Worm (Caenorhabditis elegans): Measurements from ENCODE around the gene Y41G9A.10.

The Y41G9A.10 gene

DNA sequence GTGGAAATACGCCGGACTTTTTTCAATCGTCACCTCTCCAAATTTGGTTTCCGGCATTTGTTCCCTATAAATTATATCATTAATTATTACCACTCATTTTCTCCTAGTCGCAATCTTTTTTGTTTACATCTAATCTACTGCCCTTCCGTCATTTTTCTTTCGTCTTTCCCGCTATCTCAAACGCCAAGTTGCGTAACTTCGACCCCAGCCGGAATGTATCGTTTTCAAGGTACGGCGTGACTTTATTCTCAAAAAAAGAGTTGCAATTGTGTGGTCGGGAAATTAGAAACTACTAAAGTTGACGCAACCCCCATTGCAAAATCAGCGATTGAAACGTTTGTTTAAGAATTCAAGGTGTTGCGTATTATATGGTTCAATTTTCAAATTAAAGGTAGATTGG lies 26.9 kb downstream of the Y41G9A.10 start:
- no peak for TF ChIP-seq unc-62 (GFP tag; optimal IDR thresholded peaks at IDR 0.05)

DNA sequence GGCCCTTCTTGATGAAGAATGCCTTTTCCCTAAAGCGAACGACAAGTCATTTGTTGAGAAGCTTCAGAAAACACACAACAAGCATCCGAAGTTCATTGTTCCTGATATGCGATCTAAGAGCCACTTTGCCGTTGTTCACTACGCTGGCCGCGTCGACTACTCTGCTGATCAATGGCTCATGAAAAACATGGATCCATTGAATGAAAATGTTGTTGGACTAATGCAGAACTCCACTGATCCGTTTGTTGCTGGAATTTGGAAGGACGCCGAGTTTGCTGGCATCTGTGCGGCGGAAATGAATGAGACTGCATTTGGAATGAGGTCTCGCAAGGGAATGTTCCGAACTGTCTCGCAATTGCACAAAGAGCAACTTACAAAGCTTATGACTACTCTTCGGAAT lies 33.7 kb downstream of the Y41G9A.10 start:
- no peak for TF ChIP-seq unc-62 (GFP tag; optimal IDR thresholded peaks at IDR 0.05)

DNA sequence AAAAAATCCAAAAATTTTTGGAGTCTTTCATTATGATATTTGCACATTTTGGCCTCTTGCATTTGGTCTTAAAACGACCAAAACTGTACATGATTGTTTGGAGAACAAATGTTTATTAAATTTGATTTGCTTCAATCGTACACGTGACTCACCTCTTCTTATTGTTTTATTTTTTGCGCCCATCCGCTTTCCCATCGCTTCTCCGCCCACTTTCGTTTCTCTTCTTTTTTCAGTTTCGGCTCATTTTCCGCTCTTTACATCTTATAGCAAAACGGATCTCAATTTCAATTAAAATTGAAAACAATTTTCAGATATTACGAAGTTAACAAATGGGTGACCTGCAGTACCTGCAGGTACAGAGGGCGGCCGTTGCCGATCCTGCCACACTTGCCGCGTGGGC lies 37.1 kb downstream of the Y41G9A.10 start, which contains the start of gene nmy-1:
TSS of gene nmy-1 (plus strand) at position 301 of the 400 bp plus-strand sequence.
- no peak for TF ChIP-seq unc-62 (GFP tag; optimal IDR thresholded peaks at IDR 0.05)

DNA sequence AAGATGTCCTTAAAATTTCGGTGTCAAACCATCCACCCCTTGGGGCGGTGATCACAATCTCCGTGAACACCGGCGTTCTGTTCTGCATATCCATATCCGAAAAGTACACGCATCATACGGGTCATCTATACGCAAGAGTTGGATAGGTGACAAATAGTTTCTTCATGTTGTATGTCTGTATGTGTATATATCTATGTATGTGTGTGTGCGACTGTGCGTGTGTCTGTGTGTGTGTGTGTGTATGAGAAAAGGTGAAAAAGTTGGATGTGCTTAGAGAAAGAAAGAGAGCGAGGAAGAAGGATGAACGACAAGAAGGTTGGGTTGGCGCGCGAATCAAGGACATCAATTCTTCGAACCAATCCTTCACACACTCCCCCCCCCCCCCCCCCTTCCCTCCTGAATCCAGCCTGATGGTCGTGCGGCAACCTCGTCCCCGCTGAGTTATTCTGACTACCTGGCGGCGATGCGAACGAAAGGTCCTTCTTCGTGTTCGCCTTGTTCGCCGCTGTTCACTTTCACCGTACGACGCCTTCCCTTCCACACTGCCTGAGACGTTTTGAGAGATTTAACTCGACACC lies 39.0 kb downstream of the Y41G9A.10 start:
- TF ChIP-seq unc-62 (GFP tag; optimal IDR thresholded peaks at IDR 0.05), result no peak

DNA sequence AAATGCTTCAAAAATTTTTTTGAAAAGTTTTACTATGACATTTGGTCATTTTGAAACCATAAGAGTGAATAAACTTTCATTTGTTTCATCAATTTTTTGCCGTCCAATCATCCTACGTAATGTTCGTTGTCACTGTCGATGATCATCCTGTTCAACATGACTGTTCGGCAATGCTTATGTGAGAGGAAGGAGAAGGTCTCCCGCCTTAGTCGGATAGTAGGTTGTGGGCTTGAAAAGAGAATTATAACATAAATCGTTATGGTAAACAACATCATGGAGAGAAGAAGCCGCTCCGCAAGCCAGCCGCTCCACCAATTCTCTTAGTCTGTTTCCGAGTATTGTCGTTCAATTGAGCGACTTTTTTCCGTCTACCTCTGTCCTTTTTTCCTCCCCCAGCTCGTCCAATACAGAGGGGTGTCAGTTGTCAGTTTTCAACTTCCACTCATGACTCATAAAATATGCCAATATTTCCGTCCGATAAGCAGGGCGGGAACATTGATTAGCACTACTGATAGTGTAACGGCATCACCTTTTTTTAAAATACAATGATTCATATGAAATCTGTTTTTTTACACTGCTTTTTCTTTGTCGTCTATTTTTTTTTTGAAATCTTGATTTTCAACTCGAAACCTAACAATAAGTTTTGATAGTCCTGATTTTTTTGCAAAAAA lies 40.2 kb downstream of the Y41G9A.10 start:
- TF ChIP-seq unc-62 (GFP tag; optimal IDR thresholded peaks at IDR 0.05), result no peak

DNA sequence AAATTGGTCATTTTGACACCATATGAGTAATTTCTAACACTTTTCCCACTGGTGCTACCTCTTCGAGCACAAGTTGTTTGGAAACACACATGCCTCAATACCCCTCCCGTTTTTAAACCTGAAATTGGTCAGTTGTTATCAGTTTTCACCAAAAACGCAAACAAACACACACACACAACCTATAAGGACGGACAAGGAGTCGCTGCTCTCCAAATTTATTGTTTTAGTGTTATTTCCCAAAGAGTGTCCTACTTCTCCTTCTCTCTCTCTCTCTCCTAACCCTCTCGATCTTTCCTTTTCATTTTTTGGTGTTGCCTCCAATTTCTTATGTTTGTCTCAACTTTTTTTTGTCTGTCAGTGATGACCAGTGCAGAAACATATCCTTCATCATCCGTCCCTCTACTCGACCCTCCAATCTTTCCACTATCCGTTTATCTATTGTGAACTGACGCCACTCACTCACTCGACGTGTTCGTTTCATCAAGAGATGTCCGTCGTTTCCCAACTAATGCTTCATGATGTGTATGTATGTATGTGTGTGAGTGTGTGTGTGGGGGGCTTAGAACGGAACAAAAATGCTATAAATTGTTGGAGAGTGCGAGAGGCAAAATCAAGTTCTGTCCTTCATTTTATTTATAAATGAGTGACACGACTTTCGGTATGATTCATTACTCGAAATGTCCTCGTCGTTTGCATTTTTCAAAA lies 42.5 kb downstream of the Y41G9A.10 start:
- TF ChIP-seq unc-62 (GFP tag; optimal IDR thresholded peaks at IDR 0.05), result no peak

DNA sequence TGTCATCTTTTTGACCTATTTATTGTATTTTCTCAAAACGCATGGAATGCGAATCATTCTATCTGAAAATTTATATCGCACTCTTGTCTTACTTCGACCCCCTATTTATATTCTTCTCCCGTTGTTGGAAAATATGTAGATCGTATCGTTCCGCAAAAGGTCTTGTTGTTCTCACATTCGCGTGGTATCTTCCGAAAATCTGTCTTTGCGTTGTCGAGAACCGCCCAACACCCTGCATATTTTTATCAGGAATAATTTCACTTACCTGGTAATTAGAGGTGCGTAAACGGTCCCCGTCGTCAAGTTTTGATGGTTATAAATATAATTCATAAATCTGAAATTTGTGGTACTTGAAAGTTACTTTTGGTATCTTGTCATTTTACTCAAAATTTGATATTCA lies 43.5 kb downstream of the Y41G9A.10 start:
- no peak for TF ChIP-seq unc-62 (GFP tag; optimal IDR thresholded peaks at IDR 0.05)

DNA sequence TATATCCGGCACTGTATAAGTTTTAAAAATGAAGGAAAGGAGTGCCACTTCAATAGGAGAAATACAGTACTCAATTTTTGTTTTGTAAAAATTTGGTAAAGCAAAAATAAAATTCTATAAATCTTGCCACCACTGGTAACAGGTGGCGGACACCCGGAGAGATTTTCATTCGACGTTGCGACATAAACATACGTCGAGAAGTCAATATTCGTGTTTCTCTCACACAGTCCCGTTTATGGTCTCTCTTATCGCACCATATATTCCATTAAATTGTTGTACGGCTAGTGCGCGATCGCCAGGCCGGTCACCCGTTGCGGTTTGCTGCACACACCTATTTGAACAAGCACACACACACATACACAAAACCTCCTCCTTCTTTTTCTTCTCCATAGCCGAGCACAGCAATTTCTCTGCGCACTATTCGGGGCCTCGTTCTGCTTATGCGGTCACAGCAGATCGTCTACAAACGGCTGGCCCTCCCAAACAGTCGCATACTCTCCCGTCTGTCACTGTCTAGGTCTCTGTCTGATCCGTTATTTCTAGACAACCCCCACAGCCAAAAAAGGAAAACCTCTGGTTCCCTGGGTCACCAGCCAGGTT lies 45.4 kb downstream of the Y41G9A.10 start:
- no peak for TF ChIP-seq unc-62 (GFP tag; optimal IDR thresholded peaks at IDR 0.05)

DNA sequence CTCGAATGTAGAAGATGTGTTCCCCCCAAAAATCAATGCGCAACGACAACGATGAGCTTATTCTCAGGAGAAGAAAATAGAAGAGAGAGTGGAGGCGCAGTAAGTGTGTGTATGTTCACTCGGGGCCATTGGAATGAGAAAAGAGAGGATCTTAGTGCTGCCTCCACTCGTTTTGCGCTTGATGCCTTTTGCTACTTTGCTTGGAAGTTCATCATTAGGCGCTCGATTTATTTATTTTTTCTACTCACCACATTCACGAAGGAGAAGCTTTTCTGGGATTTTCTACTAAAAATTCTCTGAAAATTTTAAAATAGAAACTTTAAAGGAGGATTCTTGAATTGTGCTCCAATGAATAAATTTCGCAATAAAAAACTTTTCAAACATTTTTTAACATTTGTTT lies 48.1 kb downstream of the Y41G9A.10 start, which contains the start of gene F52B10.3:
TSS of gene F52B10.3 (minus strand) at position 101 of the 400 bp plus-strand sequence.
- TF ChIP-seq unc-62 (GFP tag; optimal IDR thresholded peaks at IDR 0.05), result no peak

All from whole organism, dauer.